Fruit fly (Drosophila melanogaster): ENCODE data around the gene CG31848.
A peak's percentile ranks its signal among the peaks of the same experiment; 100 is the strongest.

The CG31848 gene

dm6 chr2L:13265776-13266175, at the start of gene CG31848:
Gene CG31848 (minus strand): TSS chr2L:13265876.
- TF ChIP-seq Sox15 (GFP tag; optimal IDR thresholded peaks at IDR 0.05) (no peak), vri (GFP tag; optimal IDR thresholded peaks at IDR 0.05) (no peak), Eip75B (GFP tag; optimal IDR thresholded peaks at IDR 0.05) (no peak), CG3919 (GFP tag; optimal IDR thresholded peaks at IDR 0.05) (no peak), CG6854 (GFP tag; optimal IDR thresholded peaks at IDR 0.05) (no peak)

- TF ChIP-seq CG8319 (GFP tag; optimal IDR thresholded peaks at IDR 0.05) (no peak), spab (GFP tag; optimal IDR thresholded peaks at IDR 0.05) (no peak), eg (GFP tag; IDR thresholded peaks at IDR 0.05) (no peak), CG10669 (GFP tag; optimal IDR thresholded peaks at IDR 0.05) (no peak), CG11294 (GFP tag; IDR thresholded peaks at IDR 0.05) (no peak), dsx (GFP tag; optimal IDR thresholded peaks at IDR 0.05; ENCODE audit: poor library complexity, severe bottlenecking) (no peak)
These were observed 41.0 kb upstream of the CG31848 start, which contains the start of gene CG43779 for dm6 chr2L:13306655-13307054. Gene CG43779 (minus strand): TSS chr2L:13306755.

- TF ChIP-seq CG6276 (GFP tag; optimal IDR thresholded peaks at IDR 0.05), result no peak
- no peak for TF ChIP-seq CG3919 (GFP tag; optimal IDR thresholded peaks at IDR 0.05)
- no peak for TF ChIP-seq Eip75B (GFP tag; optimal IDR thresholded peaks at IDR 0.05)
These were observed 39.3 kb upstream of the CG31848 start for dm6 chr2L:13305000-13305399.

dm6 chr2L:13304488-13304887, 38.8 kb upstream of the CG31848 start, which contains the start of gene CG16825:
Gene CG16825 (plus strand): TSS chr2L:13304788.
- no peak for TF ChIP-seq CG3032 (tag; optimal IDR thresholded peaks at IDR 0.05)
- TF ChIP-seq CG10631 (GFP tag; optimal IDR thresholded peaks at IDR 0.05), result no peak
- no peak for TF ChIP-seq CG1621 (tag; optimal IDR thresholded peaks at IDR 0.05)
- TF ChIP-seq Sox14 (GFP tag; optimal IDR thresholded peaks at IDR 0.05), result no peak
- TF ChIP-seq CG11902 (GFP tag; optimal IDR thresholded peaks at IDR 0.05), result no peak
- no peak for TF ChIP-seq CG34406 (GFP tag; optimal IDR thresholded peaks at IDR 0.05)
- no peak for TF ChIP-seq CG11294 (GFP tag; IDR thresholded peaks at IDR 0.05)
- TF ChIP-seq Sox15 (GFP tag; optimal IDR thresholded peaks at IDR 0.05), result no peak
- TF ChIP-seq CG6808 (GFP tag; optimal IDR thresholded peaks at IDR 0.05), result no peak
- TF ChIP-seq CG11762 (GFP tag; optimal IDR thresholded peaks at IDR 0.05; ENCODE audit: insufficient read depth), result no peak
- TF ChIP-seq spab (GFP tag; optimal IDR thresholded peaks at IDR 0.05), result no peak
- TF ChIP-seq CG15336 (GFP tag; IDR thresholded peaks at IDR 0.05), result no peak
- no peak for TF ChIP-seq eg (GFP tag; IDR thresholded peaks at IDR 0.05)
- no peak for TF ChIP-seq CG6163 (GFP tag; IDR thresholded peaks at IDR 0.05)
- TF ChIP-seq CG6854 (GFP tag; optimal IDR thresholded peaks at IDR 0.05), result no peak
- TF ChIP-seq Eip75B (GFP tag; optimal IDR thresholded peaks at IDR 0.05), result no peak
- TF ChIP-seq Eip93F (GFP tag; optimal IDR thresholded peaks at IDR 0.05), result no peak
- no peak for TF ChIP-seq OdsH (GFP tag; optimal IDR thresholded peaks at IDR 0.05)

- no peak for TF ChIP-seq eg (GFP tag; IDR thresholded peaks at IDR 0.05)
- no peak for TF ChIP-seq Eip75B (GFP tag; optimal IDR thresholded peaks at IDR 0.05)
- no peak for TF ChIP-seq CG16779 (tag; optimal IDR thresholded peaks at IDR 0.05)
- no peak for TF ChIP-seq CG10631 (GFP tag; optimal IDR thresholded peaks at IDR 0.05)
These were observed 31.1 kb upstream of the CG31848 start for dm6 chr2L:13296703-13297230.

dm6 chr2L:13295978-13296702, 30.5 kb upstream of the CG31848 start:
- peak; percentile 80 for TF ChIP-seq fkh (GFP tag; optimal IDR thresholded peaks at IDR 0.05)
- TF ChIP-seq Hr4 (GFP tag; optimal IDR thresholded peaks at IDR 0.05), result no peak
- TF ChIP-seq Blimp-1 (GFP tag; optimal IDR thresholded peaks at IDR 0.05), result peak; percentile 6
- no peak for TF ChIP-seq CG10631 (GFP tag; optimal IDR thresholded peaks at IDR 0.05)
- TF ChIP-seq Sox14 (GFP tag; optimal IDR thresholded peaks at IDR 0.05), result peak; percentile 45
